Fruit fly (Drosophila melanogaster) whole organism, embryonic: ENCODE data around the gene Sec63.

Experiments used
- Atf3 ChIP-seq: fragments of 200-800 bp; sonication (Bioruptor generic); optimal IDR thresholded peaks from 3 replicates; lab custom pipeline; 2016; ENCODE audit warnings: missing biosample characterization, missing genetic modification characterization
- Atf6 ChIP-seq: fragments of 200-800 bp; sonication (Bioruptor generic); IDR thresholded peaks from 2 replicates; pipeline ENCODE4 v1.3.6; 2022; ENCODE audit warnings: missing biosample characterization, missing genetic modification characterization
- Bdp1 ChIP-seq: fragments of 200-800 bp; sonication (Bioruptor generic); optimal IDR thresholded peaks from 3 replicates; lab custom pipeline; 2016; ENCODE audit warnings: missing biosample characterization, missing genetic modification characterization
- CG10366 ChIP-seq: fragments of 200-800 bp; sonication (Bioruptor generic); IDR thresholded peaks from 2 replicates; pipeline ENCODE4 v1.3.6; 2022; ENCODE audit warnings: missing biosample characterization, missing genetic modification characterization
- CG10959 ChIP-seq: fragments of 200-800 bp; sonication (Bioruptor generic); IDR thresholded peaks from 2 replicates; pipeline ENCODE4 v1.3.6; 2022; ENCODE audit warnings: missing biosample characterization, missing genetic modification characterization
- CG11093 ChIP-seq: fragments of 200-800 bp; sonication (Bioruptor generic); IDR thresholded peaks from 3 replicates; pipeline ENCODE4 v1.3.6; 2022; ENCODE audit warnings: missing biosample characterization, missing genetic modification characterization
- CG1233 ChIP-seq: fragments of 200-800 bp; sonication (Bioruptor generic); optimal IDR thresholded peaks from 4 replicates; lab custom pipeline; 2018; ENCODE audit warnings: missing biosample characterization, mild to moderate bottlenecking, missing genetic modification characterization
- CG15269 ChIP-seq: fragments of 200-800 bp; sonication (Bioruptor generic); optimal IDR thresholded peaks from 2 replicates; lab custom pipeline; 2018; ENCODE audit warnings: missing biosample characterization, mild to moderate bottlenecking, missing genetic modification characterization, moderate library complexity
- CG15696 ChIP-seq: fragments of 200-800 bp; sonication (Bioruptor generic); optimal IDR thresholded peaks from 2 replicates; lab custom pipeline; 2019; ENCODE audit warnings: missing biosample characterization, mild to moderate bottlenecking, missing genetic modification characterization, moderate library complexity
- CG17612 ChIP-seq: fragments of 200-800 bp; sonication (Bioruptor generic); IDR thresholded peaks from 2 replicates; pipeline ENCODE4 v1.3.6; 2022; ENCODE audit warnings: missing biosample characterization, missing genetic modification characterization
- CG18011 ChIP-seq: fragments of 200-800 bp; sonication (Bioruptor generic); optimal IDR thresholded peaks from 2 replicates; lab custom pipeline; 2017; ENCODE audit warnings: missing biosample characterization, missing genetic modification characterization, mild to moderate bottlenecking, moderate library complexity, missing genotype
- CG18619 ChIP-seq: fragments of 200-800 bp; sonication (Bioruptor generic); optimal IDR thresholded peaks from 3 replicates; lab custom pipeline; 2017; ENCODE audit warnings: missing biosample characterization, mild to moderate bottlenecking, missing genetic modification characterization
- CG2712 ChIP-seq: fragments of 200-800 bp; optimal IDR thresholded peaks from 3 replicates; lab custom pipeline; 2019; ENCODE audit warnings: missing biosample characterization, mild to moderate bottlenecking, missing genetic modification characterization, moderate library complexity
- CG2889 ChIP-seq: fragments of 200-800 bp; sonication (Bioruptor generic); IDR thresholded peaks from 3 replicates; pipeline ENCODE4 v1.3.6; 2022; ENCODE audit warnings: missing biosample characterization, missing genetic modification characterization
- CG32772 ChIP-seq: fragments of 200-800 bp; sonication (Bioruptor generic); IDR thresholded peaks from 2 replicates; pipeline ENCODE4 v1.3.6; 2022; ENCODE audit warnings: missing biosample characterization, missing genetic modification characterization
- CG3995 ChIP-seq: fragments of 200-800 bp; sonication (Bioruptor generic); optimal IDR thresholded peaks from 3 replicates; lab custom pipeline; 2016; ENCODE audit warnings: missing biosample characterization, missing genetic modification characterization
- CG4282 ChIP-seq: fragments of 200-800 bp; sonication (Bioruptor generic); optimal IDR thresholded peaks from 2 replicates; lab custom pipeline; 2016; ENCODE audit warnings: missing biosample characterization, missing genetic modification characterization
- CG6689 ChIP-seq: fragments of 200-800 bp; sonication (Bioruptor generic); IDR thresholded peaks from 2 replicates; pipeline ENCODE4 v1.3.6; 2022; ENCODE audit warnings: missing biosample characterization, missing genetic modification characterization
- CG7372 ChIP-seq: fragments of 200-800 bp; sonication (Bioruptor generic); IDR thresholded peaks from 2 replicates; pipeline ENCODE4 v1.3.6; 2022; ENCODE audit warnings: missing biosample characterization, missing genetic modification characterization
- CG9437 ChIP-seq: fragments of 200-800 bp; sonication (Bioruptor generic); optimal IDR thresholded peaks from 2 replicates; lab custom pipeline; 2018; ENCODE audit warnings: missing biosample characterization, mild to moderate bottlenecking, missing genetic modification characterization
- Dip3 ChIP-seq: fragments of 200-800 bp; sonication (Bioruptor generic); optimal IDR thresholded peaks from 3 replicates; lab custom pipeline; 2016; ENCODE audit warnings: missing biosample characterization, missing genetic modification characterization
- Dp ChIP-seq: fragments of 200-800 bp; sonication (Bioruptor generic); optimal IDR thresholded peaks from 2 replicates; lab custom pipeline; 2018; ENCODE audit warnings: missing biosample characterization, mild to moderate bottlenecking, missing genetic modification characterization, moderate library complexity
- Ets97D ChIP-seq: fragments of 200-800 bp; sonication (Bioruptor generic); optimal IDR thresholded peaks from 3 replicates; lab custom pipeline; 2016; ENCODE audit warnings: missing biosample characterization, missing genetic modification characterization
- Hmr ChIP-seq: fragments of 200-800 bp; sonication (Bioruptor generic); optimal IDR thresholded peaks from 3 replicates; lab custom pipeline; 2017; ENCODE audit warnings: mild to moderate bottlenecking, missing biosample characterization, missing genetic modification reagents, missing genetic modification characterization
- Mrtf ChIP-seq: fragments of 200-800 bp; sonication (Bioruptor generic); IDR thresholded peaks from 3 replicates; pipeline ENCODE4 v1.3.6; 2022; ENCODE audit warnings: missing biosample characterization, missing genetic modification characterization
- Neu2 ChIP-seq: fragments of 200-800 bp; sonication (Bioruptor generic); optimal IDR thresholded peaks from 3 replicates; lab custom pipeline; 2016; ENCODE audit warnings: missing biosample characterization, missing genetic modification characterization, borderline replicate concordance
- Nf-YA ChIP-seq: fragments of 200-800 bp; sonication (Bioruptor generic); IDR thresholded peaks from 2 replicates; pipeline ENCODE4 v1.3.6; 2022; ENCODE audit warnings: missing biosample characterization, missing genetic modification characterization
- Pdp1 ChIP-seq, 2 experiments: fragments of 200-800 bp; sonication (Bioruptor generic); optimal IDR thresholded peaks; 3 replicates each; lab custom pipeline; 2016; ENCODE audit warnings: missing biosample characterization in 2 of 2, missing genetic modification characterization in 2 of 2, mild to moderate bottlenecking in 1 of 2, moderate library complexity in 1 of 2
- Sox102F ChIP-seq: fragments of 200-800 bp; sonication (Bioruptor generic); optimal IDR thresholded peaks from 2 replicates; lab custom pipeline; 2018; ENCODE audit warnings: missing biosample characterization, mild to moderate bottlenecking, missing genetic modification characterization, moderate library complexity
- Sry-δ ChIP-seq: fragments of 200-800 bp; sonication (Bioruptor generic); optimal IDR thresholded peaks from 2 replicates; lab custom pipeline; 2016; ENCODE audit warnings: missing biosample characterization, missing genetic modification characterization
- Tbp ChIP-seq: fragments of >200 bp; optimal IDR thresholded peaks from 2 replicates; lab custom pipeline; 2018; ENCODE audit warnings: missing biosample characterization, missing genetic modification characterization
- YL-1 ChIP-seq: fragments of 200-800 bp; sonication (Bioruptor generic); optimal IDR thresholded peaks from 3 replicates; lab custom pipeline; 2017; ENCODE audit warnings: missing biosample characterization, mild to moderate bottlenecking, missing genetic modification characterization
- ac ChIP-seq: fragments of 200-800 bp; sonication (Bioruptor generic); optimal IDR thresholded peaks from 3 replicates; lab custom pipeline; 2017; ENCODE audit warnings: missing biosample characterization, mild to moderate bottlenecking, missing genetic modification characterization
- ato ChIP-seq: fragments of 200-800 bp; sonication (Bioruptor generic); IDR thresholded peaks from 2 replicates; pipeline ENCODE4 v1.3.6; 2022; ENCODE audit warnings: missing biosample characterization, missing genetic modification characterization; ENCODE audit not compliant: partially characterized antibody
- cato ChIP-seq: fragments of 200-800 bp; sonication (Bioruptor generic); optimal IDR thresholded peaks from 2 replicates; lab custom pipeline; 2016; ENCODE audit warnings: missing biosample characterization, missing genetic modification characterization, borderline replicate concordance
- crol ChIP-seq: fragments of 200-800 bp; sonication (Bioruptor generic); IDR thresholded peaks from 2 replicates; pipeline ENCODE4 v1.3.6; 2022; ENCODE audit warnings: missing biosample characterization, missing genetic modification characterization
- dan ChIP-seq: fragments of 200-800 bp; sonication (Bioruptor generic); IDR thresholded peaks from 2 replicates; pipeline ENCODE4 v1.3.6; 2022; ENCODE audit warnings: missing biosample characterization, missing genetic modification characterization
- dpn ChIP-seq, 2 experiments: fragments of 200-800 bp; sonication (Bioruptor generic); optimal IDR thresholded peaks; 3 replicates each; lab custom pipeline; 2016; ENCODE audit warnings: missing biosample characterization in 2 of 2, missing genetic modification characterization in 2 of 2
- dysf ChIP-seq: fragments of 200-800 bp; sonication (Bioruptor generic); IDR thresholded peaks from 3 replicates; pipeline ENCODE4 v1.3.6; 2022; ENCODE audit warnings: missing biosample characterization, missing genetic modification characterization
- ems ChIP-seq: fragments of 200-800 bp; sonication (Bioruptor generic); optimal IDR thresholded peaks from 3 replicates; lab custom pipeline; 2016; ENCODE audit warnings: missing biosample characterization, missing genetic modification characterization
- ftz-f1 ChIP-seq: fragments of 200-800 bp; sonication (Bioruptor generic); optimal IDR thresholded peaks from 2 replicates; lab custom pipeline; 2016; ENCODE audit warnings: missing biosample characterization, missing genetic modification characterization
- gfzf ChIP-seq: fragments of 200-800 bp; sonication (Bioruptor generic); optimal IDR thresholded peaks from 2 replicates; lab custom pipeline; 2016; ENCODE audit warnings: missing biosample characterization, mild to moderate bottlenecking, missing genetic modification characterization, moderate library complexity
- ind ChIP-seq: fragments of 200-800 bp; sonication (Bioruptor generic); optimal IDR thresholded peaks from 3 replicates; lab custom pipeline; 2016; ENCODE audit warnings: missing biosample characterization, missing genetic modification characterization
- nerfin-1 ChIP-seq: fragments of 200-800 bp; sonication (Bioruptor generic); optimal IDR thresholded peaks from 3 replicates; lab custom pipeline; 2019; ENCODE audit warnings: missing biosample characterization, mild to moderate bottlenecking, missing genetic modification characterization, moderate library complexity
- nom ChIP-seq: fragments of 200-800 bp; sonication (Bioruptor generic); optimal IDR thresholded peaks from 2 replicates; lab custom pipeline; 2017; ENCODE audit warnings: missing biosample characterization, missing genetic modification characterization, mild to moderate bottlenecking, moderate library complexity, missing genetic modification reagents
- pita ChIP-seq: fragments of 200-800 bp; sonication (Bioruptor generic); optimal IDR thresholded peaks from 2 replicates; lab custom pipeline; 2017; ENCODE audit warnings: missing biosample characterization, mild to moderate bottlenecking, missing genetic modification characterization
- ranshi ChIP-seq: fragments of 200-800 bp; sonication (Bioruptor generic); IDR thresholded peaks from 2 replicates; pipeline ENCODE4 v1.3.6; 2022; ENCODE audit warnings: missing biosample characterization, missing genetic modification characterization
- sens ChIP-seq: fragments of 200-800 bp; sonication (Bioruptor generic); peaks from one replicate; lab custom pipeline; 2016; ENCODE audit warnings: missing biosample characterization, missing genetic modification characterization
- tup ChIP-seq: fragments of 200-800 bp; sonication (Bioruptor generic); optimal IDR thresholded peaks from 2 replicates; lab custom pipeline; 2016; ENCODE audit warnings: missing biosample characterization, mild to moderate bottlenecking, missing genetic modification characterization, moderate library complexity
- unc-4 ChIP-seq: fragments of 200-800 bp; sonication (Bioruptor generic); IDR thresholded peaks from 2 replicates; pipeline ENCODE4 v1.3.6; 2022; ENCODE audit warnings: missing biosample characterization, missing genetic modification characterization; ENCODE audit not compliant: partially characterized antibody
- zfh2 ChIP-seq: fragments of 200-800 bp; sonication (Bioruptor generic); optimal IDR thresholded peaks from 2 replicates; lab custom pipeline; 2016; ENCODE audit warnings: missing biosample characterization, missing genetic modification characterization

The Sec63 gene

DNA sequence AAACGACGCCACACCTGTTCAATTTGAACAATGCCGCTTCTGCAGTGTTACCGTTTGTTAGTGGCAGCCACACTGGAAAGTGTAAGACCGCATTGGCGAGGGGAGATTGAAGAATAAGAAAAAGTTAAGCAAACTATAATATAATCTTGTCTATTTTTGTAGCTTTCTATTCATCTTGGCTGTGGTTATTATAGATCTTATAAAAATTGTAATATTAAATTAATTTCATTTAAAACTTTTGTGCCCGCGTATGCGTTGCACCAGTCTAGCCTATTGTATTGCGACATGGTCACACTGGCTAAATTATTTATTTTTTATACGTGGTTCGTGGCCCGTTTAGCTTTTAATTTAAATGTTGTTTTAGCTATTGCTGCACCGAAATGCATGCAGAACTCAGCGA, 37.0 kb upstream of the Sec63 start, which contains the start of the genes RhoGEF4 and Rint1:
RhoGEF4 (minus strand) TSS at position 64 of the 400 bp plus-strand sequence.
Rint1 (plus strand) TSS at position 272 of the 400 bp plus-strand sequence.
- TF ChIP-seq CG11093 (GFP tag; lab: Robert Waterston, UW) (peak; percentile 76; the same call in 2 of the 3 replicates), ind (peak; percentile 68), Dp (GFP tag; lab: Kevin White, UChicago) (peak; percentile 92), CG18011 (GFP tag; lab: Kevin White, UChicago) (peak; percentile 44), CG18619 (GFP tag; lab: Kevin White, UChicago) (peak; percentile 62), Tbp (GFP tag; lab: Kevin White, UChicago) (no peak), pita (GFP tag; lab: Kevin White, UChicago) (no peak), Atf6 (GFP tag; lab: Robert Waterston, UW) (0 out of 2 replicates have a peak, but pooled peaks have one; percentile 62), Nf-YA (GFP tag; lab: Robert Waterston, UW) (no peak), Mrtf (GFP tag; lab: Robert Waterston, UW) (0 out of 3 replicates have a peak, but pooled peaks have one; percentile 36), CG17612 (peak; percentile 26; the same call in 1 of the 2 replicates), ac (GFP tag; lab: Kevin White, UChicago) (no peak), ato (GFP tag; lab: Robert Waterston, UW) (no peak), cato (GFP tag; lab: Kevin White, UChicago) (peak; percentile 36), CG2712 (tag; lab: Kevin White, UChicago) (peak; percentile 81), CG15696 (tag; lab: Kevin White, UChicago) (peak; percentile 60), CG2889 (GFP tag; lab: Robert Waterston, UW) (0 out of 3 replicates have a peak, but pooled peaks have one; percentile 12), nom (GFP tag; lab: Kevin White, UChicago) (no peak), CG7372 (GFP tag; lab: Robert Waterston, UW) (peak; percentile 58; the same call in 1 of the 2 replicates), CG32772 (peak; percentile 73), CG4282 (GFP tag; lab: Kevin White, UChicago) (no peak), CG10366 (GFP tag; lab: Robert Waterston, UW) (peak; percentile 80), unc-4 (GFP tag; lab: Robert Waterston, UW) (peak; percentile 37; the same call in 1 of the 2 replicates), Dip3 (GFP tag; lab: Kevin White, UChicago) (peak; percentile 43), YL-1 (GFP tag; lab: Kevin White, UChicago) (peak; percentile 69), Bdp1 (GFP tag; lab: Kevin White, UChicago) (peak; percentile 37), CG1233 (GFP tag; lab: Kevin White, UChicago) (no peak), Ets97D (GFP tag; lab: Kevin White, UChicago) (peak; percentile 70), nerfin-1 (tag; lab: Kevin White, UChicago) (peak; percentile 28), CG15269 (tag; lab: Kevin White, UChicago) (no peak), Pdp1 (GFP tag; optimal IDR thresholded peaks at IDR 0.05; lab: Kevin White, UChicago) (peak in 1 of 2 experiments; percentile 56), dan (GFP tag; lab: Robert Waterston, UW) (peak; percentile 45; the same call in 1 of the 2 replicates), Sox102F (GFP tag; lab: Kevin White, UChicago) (peak; percentile 72), ftz-f1 (no peak), CG10959 (GFP tag; lab: Robert Waterston, UW) (peak; percentile 57), ems (GFP tag; lab: Kevin White, UChicago) (no peak), dysf (peak; percentile 79), Hmr (GFP tag; lab: Kevin White, UChicago) (peak; percentile 61), Sry-δ (GFP tag; lab: Kevin White, UChicago) (peak; percentile 18), crol (GFP tag; lab: Robert Waterston, UW) (no peak), CG3995 (no peak), gfzf (peak; percentile 81), sens (peak; percentile 87), CG9437 (GFP tag; lab: Kevin White, UChicago) (peak; percentile 27), Neu2 (no peak), Atf3 (GFP tag; lab: Kevin White, UChicago) (peak; percentile 37), zfh2 (GFP tag; lab: Kevin White, UChicago) (peak; percentile 53), CG6689 (peak; percentile 76), dpn (GFP tag; optimal IDR thresholded peaks at IDR 0.05; lab: Kevin White, UChicago) (peak; percentile 56 to 77), ranshi (GFP tag; lab: Robert Waterston, UW) (peak; percentile 79; the same call in 1 of the 2 replicates), tup (GFP tag; lab: Kevin White, UChicago) (peak; percentile 60)
